Worm (Caenorhabditis elegans): Measurements from ENCODE around the gene Y116F11A.1.

- TF ChIP-seq dmd-4 (tag; optimal IDR thresholded peaks at IDR 0.05) = no peak
- TF ChIP-seq aly-2 (tag; optimal IDR thresholded peaks at IDR 0.05) = no peak
- no peak for TF ChIP-seq gmeb-1 (tag; optimal IDR thresholded peaks at IDR 0.05)
- TF ChIP-seq nhr-12 (tag; optimal IDR thresholded peaks at IDR 0.05) = no peak
- TF ChIP-seq elt-1 (tag; optimal IDR thresholded peaks at IDR 0.05) = no peak
- no peak for TF ChIP-seq nhr-10 (tag; optimal IDR thresholded peaks at IDR 0.05)
- no peak for TF ChIP-seq snpc-4 (tag; optimal IDR thresholded peaks at IDR 0.05)
Measured at ce11 chrV:19760751-19761150, 30.4 kb downstream of the Y116F11A.1 start, which contains the start of gene M162.5.
